Worm (Caenorhabditis elegans): ENCODE measurements around the gene M163.21.

M163.21 gene

DNA sequence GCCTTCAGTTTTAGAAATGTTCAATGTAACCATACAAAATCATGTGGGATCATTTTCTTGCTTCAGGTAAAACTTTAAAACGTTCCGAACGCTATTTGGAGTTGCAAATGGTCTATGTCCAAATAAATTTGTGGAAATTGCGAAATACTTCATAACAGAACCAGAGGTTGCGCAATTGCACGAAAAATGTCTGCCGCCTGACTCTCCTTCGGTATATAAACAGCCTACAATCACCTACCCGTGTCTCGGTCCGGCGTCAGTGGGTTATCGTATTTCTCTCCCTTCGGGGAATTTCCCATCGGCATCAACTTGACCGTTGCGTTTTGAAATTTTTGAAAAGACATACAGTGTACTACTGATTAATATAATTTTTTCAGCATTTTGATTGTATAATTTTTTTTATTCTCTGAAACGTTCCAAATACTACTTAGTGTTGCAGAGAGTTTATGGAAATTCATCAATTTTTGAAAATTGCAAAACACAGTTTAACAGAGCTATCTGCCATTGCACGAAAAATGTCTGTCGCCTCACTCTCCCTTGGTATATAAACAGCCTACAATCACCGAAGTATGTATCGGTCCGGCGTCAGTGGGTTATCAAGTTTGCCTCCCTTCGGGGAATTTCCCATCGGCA lies 10.1 kb downstream of the M163.21 start (continued):
- no peak for TF ChIP-seq Y75B8A.6 (GFP tag; IDR thresholded peaks at IDR 0.05)
- no peak for TF ChIP-seq ceh-28 (tag; optimal IDR thresholded peaks at IDR 0.05)
- no peak for TF ChIP-seq cey-2 (tag; optimal IDR thresholded peaks at IDR 0.05; ENCODE audit: borderline replicate concordance, insufficient read depth)
- TF ChIP-seq T26A8.4 (GFP tag; IDR thresholded peaks at IDR 0.05), result 0 out of 2 replicates have a peak, but pooled peaks have one; percentile 67
- no peak for TF ChIP-seq ceh-82 (tag; optimal IDR thresholded peaks at IDR 0.05)
- TF ChIP-seq nhr-25 (tag; optimal IDR thresholded peaks at IDR 0.05; ENCODE audit: borderline replicate concordance, insufficient read depth), result no peak
- TF ChIP-seq ZK337.2 (GFP tag; IDR thresholded peaks at IDR 0.05), result peak; percentile 49; the same call in 1 of the 2 replicates
- no peak for TF ChIP-seq nhr-6 (tag; optimal IDR thresholded peaks at IDR 0.05)
- no peak for TF ChIP-seq dpl-1 (GFP tag; optimal IDR thresholded peaks at IDR 0.05)
- 0 out of 2 replicates have a peak, but pooled peaks have one; percentile 54 for TF ChIP-seq daf-8 (GFP tag; IDR thresholded peaks at IDR 0.05)
- TF ChIP-seq nhr-10 (tag; optimal IDR thresholded peaks at IDR 0.05), result no peak
- TF ChIP-seq hif-1 (tag; optimal IDR thresholded peaks at IDR 0.05), result no peak
- peak; percentile 93 for TF ChIP-seq snpc-4 (tag; optimal IDR thresholded peaks at IDR 0.05)
- TF ChIP-seq nhr-42 (GFP tag; IDR thresholded peaks at IDR 0.05), result 0 out of 2 replicates have a peak, but pooled peaks have one; percentile 57
- TF ChIP-seq zag-1 (tag; optimal IDR thresholded peaks at IDR 0.05), result no peak
- TF ChIP-seq php-3 (GFP tag; IDR thresholded peaks at IDR 0.05), result peak; percentile 61; the same call in 1 of the 2 replicates
- TF ChIP-seq pha-4 (GFP tag; IDR thresholded peaks at IDR 0.05), result peak; percentile 76; the same call in 1 of the 2 replicates
- TF ChIP-seq pha-4 (tag; optimal IDR thresholded peaks at IDR 0.05), result no peak
- TF ChIP-seq lin-29 (GFP tag; IDR thresholded peaks at IDR 0.05), result 0 out of 2 replicates have a peak, but pooled peaks have one; percentile 44
- 0 out of 2 replicates have a peak, but pooled peaks have one; percentile 45 for TF ChIP-seq mxl-2 (GFP tag; conservative IDR thresholded peaks at IDR 0.05)
- TF ChIP-seq rbr-2 (tag; optimal IDR thresholded peaks at IDR 0.05), result peak; percentile 59
- TF ChIP-seq daf-16 (GFP tag; optimal IDR thresholded peaks at IDR 0.05), result peak in 1 of 2 experiments; percentile 47
- peak; percentile 78 for TF ChIP-seq daf-16 (tag; optimal IDR thresholded peaks at IDR 0.05)
- TF ChIP-seq saeg-2 (GFP tag; IDR thresholded peaks at IDR 0.05), result no peak
- TF ChIP-seq unc-62 (GFP tag; optimal IDR thresholded peaks at IDR 0.05 in 1 of 2), result no peak
- TF ChIP-seq unc-62 (tag; optimal IDR thresholded peaks at IDR 0.05), result no peak
- no peak; the same call in 1 of the 2 replicates for TF ChIP-seq egl-43 (GFP tag; IDR thresholded peaks at IDR 0.05)
- no peak for TF ChIP-seq set-16 (GFP tag; IDR thresholded peaks at IDR 0.05)
- no peak for TF ChIP-seq pqm-1 (tag; optimal IDR thresholded peaks at IDR 0.05)
- TF ChIP-seq spr-1 (tag; optimal IDR thresholded peaks at IDR 0.05), result peak; percentile 41
- TF ChIP-seq unc-39 (tag; optimal IDR thresholded peaks at IDR 0.05), result no peak
- TF ChIP-seq ztf-11 (tag; optimal IDR thresholded peaks at IDR 0.05), result no peak
- TF ChIP-seq R02D3.7 (tag; optimal IDR thresholded peaks at IDR 0.05), result no peak
- TF ChIP-seq F44E2.7 (GFP tag; IDR thresholded peaks at IDR 0.05), result 0 out of 2 replicates have a peak, but pooled peaks have one; percentile 12
- TF ChIP-seq dmd-6 (GFP tag; IDR thresholded peaks at IDR 0.05), result peak; percentile 63
- no peak for TF ChIP-seq gei-8 (GFP tag; optimal IDR thresholded peaks at IDR 0.05)
- TF ChIP-seq Y5F2A.4 (GFP tag; optimal IDR thresholded peaks at IDR 0.05), result peak; percentile 38
- TF ChIP-seq attf-4 (tag; optimal IDR thresholded peaks at IDR 0.05), result no peak
- no peak for TF ChIP-seq egl-27 (tag; optimal IDR thresholded peaks at IDR 0.05)
- no peak for TF ChIP-seq daf-12 (tag; optimal IDR thresholded peaks at IDR 0.05)
- TF ChIP-seq nhr-102 (tag; optimal IDR thresholded peaks at IDR 0.05), result no peak
- TF ChIP-seq lin-15B (tag; optimal IDR thresholded peaks at IDR 0.05), result no peak
- no peak for TF ChIP-seq lin-1 (GFP tag; IDR thresholded peaks at IDR 0.05)
- peak; percentile 58; the same call in 1 of the 2 replicates for TF ChIP-seq F26F4.8 (GFP tag; conservative IDR thresholded peaks at IDR 0.05)
- TF ChIP-seq D1046.2 (GFP tag; IDR thresholded peaks at IDR 0.05), result no peak
- peak; percentile 60; the same call in 1 of the 2 replicates for TF ChIP-seq ctbp-1 (GFP tag; IDR thresholded peaks at IDR 0.05)
- no peak for TF ChIP-seq dve-1 (tag; optimal IDR thresholded peaks at IDR 0.05; ENCODE audit: insufficient read depth)
- peak; percentile 36 for TF ChIP-seq mxl-3 (GFP tag; optimal IDR thresholded peaks at IDR 0.05)
- no peak for TF ChIP-seq ces-1 (GFP tag; optimal IDR thresholded peaks at IDR 0.05)
- TF ChIP-seq ceh-62 (tag; optimal IDR thresholded peaks at IDR 0.05), result no peak
